Worm (Caenorhabditis elegans): ENCODE data around the gene F22E5.23.

ce11 chrII:2610202-2610912 lies 30.7 kb upstream of the F22E5.23 start, which contains the start of gene sri-38:
- TF ChIP-seq him-1 (tag; optimal IDR thresholded peaks at IDR 0.05) (no peak), dao-5 (tag; optimal IDR thresholded peaks at IDR 0.05) (no peak)

Measured in whole organism, L4/young adult.